Worm (Caenorhabditis elegans) whole organism, late embryonic: ENCODE measurements around the gene rps-5.
A peak's percentile ranks its signal among the peaks of the same experiment; 100 is the strongest.

Experiments used
- C38D4.7 ChIP-seq: fragments of 200-800 bp; sonication (Bioruptor generic); optimal IDR thresholded peaks from 2 replicates; lab custom pipeline; 2018; ENCODE audit warnings: mild to moderate bottlenecking, missing genetic modification characterization, moderate library complexity, missing compliant biosample characterization
- F13H6.1 ChIP-seq: sonication (generic microtip); optimal IDR thresholded peaks from 2 replicates; lab custom pipeline; 2016; ENCODE audit warnings: missing genetic modification characterization, missing compliant biosample characterization
- K02D7.2 ChIP-seq: sonication (generic microtip); optimal IDR thresholded peaks from 2 replicates; lab custom pipeline; 2017; ENCODE audit warnings: mild to moderate bottlenecking, missing genetic modification characterization, missing compliant biosample characterization
- K09A11.1 ChIP-seq: sonication (generic microtip); optimal IDR thresholded peaks from 2 replicates; lab custom pipeline; 2017; ENCODE audit warnings: antibody characterized with exemption, mild to moderate bottlenecking, missing genetic modification characterization, missing compliant biosample characterization; ENCODE audit not compliant: insufficient read depth
- ama-1 ChIP-seq: fragments of 150-350 bp; optimal IDR thresholded peaks from 2 replicates; lab custom pipeline; 2014
- ceh-14 ChIP-seq: sonication (generic microtip); optimal IDR thresholded peaks from 2 replicates; lab custom pipeline; 2016; ENCODE audit warnings: missing genotype, missing genetic modification characterization, missing compliant biosample characterization
- ceh-18 ChIP-seq: sonication (generic microtip); optimal IDR thresholded peaks from 2 replicates; lab custom pipeline; 2016; ENCODE audit warnings: missing genetic modification characterization, missing compliant biosample characterization
- ceh-19 ChIP-seq: fragments of 200-800 bp; sonication (Bioruptor generic); optimal IDR thresholded peaks from 2 replicates; lab custom pipeline; 2018; ENCODE audit warnings: mild to moderate bottlenecking, missing genetic modification characterization, missing compliant biosample characterization
- ceh-30 ChIP-seq: fragments of 150-350 bp; optimal IDR thresholded peaks from 2 replicates; lab custom pipeline; 2014; ENCODE audit warnings: missing biosample characterization, missing genetic modification characterization
- ceh-34 ChIP-seq: sonication (generic microtip); optimal IDR thresholded peaks from 2 replicates; lab custom pipeline; 2016; ENCODE audit warnings: mild to moderate bottlenecking, missing genetic modification characterization, missing compliant biosample characterization
- ceh-45 ChIP-seq: fragments of 200-800 bp; sonication (Bioruptor generic); IDR thresholded peaks from 2 replicates; pipeline ENCODE4 v1.3.6; 2022; ENCODE audit warnings: missing genetic modification reagents, missing genetic modification characterization, missing compliant biosample characterization
- ceh-48 ChIP-seq: sonication (generic microtip); optimal IDR thresholded peaks from 2 replicates; lab custom pipeline; 2016; ENCODE audit warnings: missing genetic modification characterization, inconsistent platforms, missing compliant biosample characterization
- ceh-9 ChIP-seq: sonication (generic microtip); optimal IDR thresholded peaks from 2 replicates; lab custom pipeline; 2016; ENCODE audit warnings: mild to moderate bottlenecking, missing genetic modification characterization, inconsistent platforms, missing compliant biosample characterization
- elt-4 ChIP-seq: sonication (generic microtip); optimal IDR thresholded peaks from 2 replicates; lab custom pipeline; 2016; ENCODE audit warnings: missing genetic modification characterization, missing compliant biosample characterization
- eyg-1 ChIP-seq: sonication (generic microtip); optimal IDR thresholded peaks from 2 replicates; lab custom pipeline; 2016; ENCODE audit warnings: missing genotype, missing genetic modification characterization, missing compliant biosample characterization
- hlh-15 ChIP-seq: sonication (generic microtip); optimal IDR thresholded peaks from 2 replicates; lab custom pipeline; 2016; ENCODE audit warnings: missing genetic modification characterization, missing compliant biosample characterization
- hlh-30 ChIP-seq: sonication (generic microtip); optimal IDR thresholded peaks from 2 replicates; lab custom pipeline; 2017; ENCODE audit warnings: antibody characterized with exemption, missing genetic modification characterization, missing compliant biosample characterization; ENCODE audit not compliant: insufficient read depth
- hlh-6 ChIP-seq: sonication (generic microtip); optimal IDR thresholded peaks from 2 replicates; lab custom pipeline; 2016; ENCODE audit warnings: missing genotype, missing genetic modification characterization, missing compliant biosample characterization
- hlh-8 ChIP-seq: sonication (generic microtip); optimal IDR thresholded peaks from 2 replicates; lab custom pipeline; 2016; ENCODE audit warnings: missing genotype, missing genetic modification characterization, missing compliant biosample characterization
- lin-11 ChIP-seq: fragments of 200-800 bp; sonication (Bioruptor generic); optimal IDR thresholded peaks from 2 replicates; lab custom pipeline; 2018; ENCODE audit warnings: mild to moderate bottlenecking, missing genetic modification characterization, missing compliant biosample characterization
- nfya-1 ChIP-seq: sonication (generic microtip); optimal IDR thresholded peaks from 2 replicates; lab custom pipeline; 2017; ENCODE audit warnings: missing genetic modification characterization, mild to moderate bottlenecking, missing compliant biosample characterization, antibody characterized with exemption, moderate library complexity
- odd-2 ChIP-seq: sonication (generic microtip); optimal IDR thresholded peaks from 2 replicates; lab custom pipeline; 2017; ENCODE audit warnings: antibody characterized with exemption, mild to moderate bottlenecking, missing genetic modification characterization, missing compliant biosample characterization
- pag-3 ChIP-seq: sonication (generic microtip); optimal IDR thresholded peaks from 2 replicates; lab custom pipeline; 2016; ENCODE audit warnings: missing compliant biosample characterization, missing genetic modification characterization, borderline replicate concordance
- pat-9 ChIP-seq: fragments of 200-800 bp; sonication (Bioruptor generic); optimal IDR thresholded peaks from 2 replicates; lab custom pipeline; 2018; ENCODE audit warnings: mild to moderate bottlenecking, missing genetic modification characterization, moderate library complexity, missing compliant biosample characterization
- pros-1 ChIP-seq: fragments of 150-350 bp; optimal IDR thresholded peaks from 2 replicates; lab custom pipeline; 2014; ENCODE audit warnings: missing biosample characterization, missing genetic modification reagents, missing genetic modification characterization
- ref-2 ChIP-seq: sonication (generic microtip); optimal IDR thresholded peaks from 2 replicates; lab custom pipeline; 2016; ENCODE audit warnings: missing genetic modification characterization, missing compliant biosample characterization
- rnt-1 ChIP-seq: sonication (generic microtip); optimal IDR thresholded peaks from 2 replicates; lab custom pipeline; 2016; ENCODE audit warnings: missing genetic modification characterization, missing compliant biosample characterization
- sdc-2 ChIP-seq: sonication (generic microtip); optimal IDR thresholded peaks from 2 replicates; lab custom pipeline; 2016; ENCODE audit warnings: missing genotype, missing genetic modification characterization, missing compliant biosample characterization
- sox-2 ChIP-seq: fragments of 200-800 bp; sonication (Bioruptor generic); IDR thresholded peaks from 2 replicates; pipeline ENCODE4 v1.3.6; 2022; ENCODE audit warnings: missing genetic modification reagents, missing genetic modification characterization, missing compliant biosample characterization
- sox-4 ChIP-seq: sonication (generic microtip); optimal IDR thresholded peaks from 2 replicates; lab custom pipeline; 2017; ENCODE audit warnings: mild to moderate bottlenecking, missing genetic modification characterization, inconsistent platforms, missing compliant biosample characterization
- tbx-2 ChIP-seq: sonication (generic microtip); optimal IDR thresholded peaks from 2 replicates; lab custom pipeline; 2016; ENCODE audit warnings: missing genetic modification characterization, missing compliant biosample characterization
- tbx-7 ChIP-seq: sonication (generic microtip); optimal IDR thresholded peaks from 2 replicates; lab custom pipeline; 2016; ENCODE audit warnings: missing genotype, missing genetic modification characterization, missing compliant biosample characterization
- ttx-3 ChIP-seq: sonication (generic microtip); optimal IDR thresholded peaks from 2 replicates; lab custom pipeline; 2016; ENCODE audit warnings: missing genetic modification reagents, missing genetic modification characterization, missing compliant biosample characterization
- unc-3 ChIP-seq, 2 experiments: fragments of 200-800 bp in 1 of 2; sonication (Bioruptor generic) in 1 of 2; sonication (generic microtip) in 1 of 2; conservative IDR thresholded peaks in 1 of 2; optimal IDR thresholded peaks in 1 of 2; 2 replicates each; pipeline versions ENCODE4 v1.3.6 to Lab custom; 2016 to 2022; ENCODE audit warnings: missing compliant biosample characterization in 2 of 2, missing genetic modification characterization in 2 of 2, missing genetic modification reagents in 1 of 2
- unc-42 ChIP-seq: sonication (generic microtip); optimal IDR thresholded peaks from 2 replicates; lab custom pipeline; 2016; ENCODE audit warnings: missing genotype, missing genetic modification characterization, missing compliant biosample characterization
- unc-86 ChIP-seq: sonication (generic microtip); optimal IDR thresholded peaks from 2 replicates; lab custom pipeline; 2016; ENCODE audit warnings: missing genetic modification characterization, missing compliant biosample characterization

The rps-5 gene

DNA sequence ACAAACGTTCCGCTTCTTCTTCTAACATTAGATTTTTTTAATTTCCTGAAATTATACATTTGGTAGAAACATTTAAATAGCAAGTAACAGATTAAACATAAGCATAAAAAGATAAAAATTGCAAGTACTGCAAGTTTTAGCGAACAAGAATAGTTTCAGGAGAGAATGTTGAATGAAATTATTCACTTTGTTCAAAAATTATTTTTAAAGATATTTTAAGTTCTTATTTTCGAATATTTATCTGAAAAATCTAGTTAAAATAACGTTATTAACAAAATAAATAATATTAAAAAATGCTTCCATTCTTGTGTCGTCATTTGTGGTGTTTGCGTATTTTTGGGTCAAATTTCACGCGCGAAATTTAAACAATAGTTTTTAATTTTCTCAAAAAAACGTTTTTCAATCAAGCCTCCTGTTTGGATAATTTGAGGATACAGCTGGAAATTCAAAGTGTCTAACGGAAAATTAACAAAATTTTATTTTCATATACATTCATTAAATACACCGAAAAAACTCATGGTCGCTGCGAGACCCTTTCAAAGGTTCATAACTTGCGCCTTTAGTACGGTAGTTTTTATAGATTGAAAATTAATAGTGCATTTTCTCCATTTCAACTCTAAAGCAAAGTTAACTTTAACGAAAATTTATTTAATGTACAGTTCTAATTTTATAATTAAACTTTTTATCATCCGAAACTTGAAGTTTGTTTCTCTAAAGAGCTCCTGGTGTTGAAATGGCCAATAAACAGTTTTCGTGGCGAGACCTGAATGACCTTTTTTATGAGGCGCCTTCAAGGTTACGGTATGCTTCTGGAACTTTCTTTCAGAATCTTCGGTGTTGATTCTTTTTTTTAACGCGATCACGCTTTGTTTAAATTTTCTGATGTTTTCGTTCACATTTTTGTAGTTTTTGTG is 31.7 kb upstream of the rps-5 start, which contains the start of gene skih-2:
Gene skih-2 (minus strand): TSS at position 51 of the 914 bp plus-strand sequence.
- TF ChIP-seq tbx-2, result no peak
- TF ChIP-seq ceh-34 (tag; lab: Kevin White, UChicago), result peak; percentile 90
- TF ChIP-seq sox-4, result no peak
- peak; percentile 27 for TF ChIP-seq nfya-1 (tag; lab: Kevin White, UChicago)

DNA sequence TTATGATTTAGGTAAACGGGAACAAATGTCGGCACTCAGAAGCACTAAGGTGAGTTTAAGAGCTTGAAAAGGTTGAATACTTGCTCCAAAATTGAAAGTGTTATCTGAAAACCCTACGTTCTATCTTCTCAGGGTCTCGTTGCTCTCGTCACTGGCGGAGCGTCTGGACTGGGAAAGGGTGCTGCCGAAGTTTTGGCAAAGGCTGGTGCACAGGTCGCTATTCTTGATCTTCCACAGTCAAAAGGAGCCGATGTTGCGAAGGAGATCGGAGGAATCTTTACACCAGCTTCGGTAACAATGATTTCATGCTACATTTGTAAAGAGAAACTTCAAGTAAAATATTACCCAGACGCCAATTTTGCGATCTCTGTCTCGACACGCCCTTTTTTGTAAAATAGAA is 20.4 kb upstream of the rps-5 start, which contains the start of gene ard-1:
Gene ard-1 (plus strand): TSS at position 12 of the 400 bp plus-strand sequence.
- TF ChIP-seq pat-9 (tag; lab: Kevin White, UChicago) (no peak), sox-2 (GFP tag; lab: Robert Waterston, UW) (no peak), pros-1 (no peak), tbx-7 (tag; lab: Kevin White, UChicago) (no peak), unc-42 (tag; lab: Kevin White, UChicago) (no peak), hlh-15 (no peak), ref-2 (tag; lab: Kevin White, UChicago) (no peak), K09A11.1 (no peak), rnt-1 (no peak), ceh-45 (GFP tag; lab: Robert Waterston, UW) (no peak), ceh-14 (tag; lab: Kevin White, UChicago) (no peak), sdc-2 (tag; lab: Kevin White, UChicago) (no peak), ama-1 (lab: Kevin White, UChicago) (no peak), C38D4.7 (no peak), F13H6.1 (tag; lab: Kevin White, UChicago) (no peak), unc-3 (GFP tag; conservative IDR thresholded peaks at IDR 0.05; lab: Robert Waterston, UW) (no peak), unc-3 (tag; optimal IDR thresholded peaks at IDR 0.05; lab: Kevin White, UChicago) (no peak), ceh-9 (no peak), unc-86 (tag; lab: Kevin White, UChicago) (no peak)

DNA sequence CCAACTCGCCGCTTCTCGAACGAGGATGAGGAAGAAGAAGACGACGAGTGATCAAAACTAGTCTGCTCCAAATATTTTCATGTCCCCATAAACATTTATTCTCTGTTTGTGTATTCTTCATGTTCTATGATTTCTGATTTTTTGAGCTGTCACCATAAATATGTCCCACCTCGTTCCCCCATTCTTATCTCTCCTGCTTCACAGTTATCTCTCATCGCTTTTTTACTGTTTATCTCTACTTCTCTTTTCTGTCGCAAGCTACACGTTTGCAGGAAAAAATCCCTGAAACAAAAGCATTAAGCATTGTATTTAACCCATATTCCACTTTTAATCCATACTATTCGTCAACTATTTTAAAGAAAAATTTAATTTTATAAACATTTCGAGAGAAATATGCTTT is 19.9 kb upstream of the rps-5 start:
- no peak for TF ChIP-seq ceh-30 (tag; lab: Kevin White, UChicago)
- TF ChIP-seq ceh-19 (GFP tag; lab: Kevin White, UChicago), result no peak
- no peak for TF ChIP-seq pag-3 (tag; lab: Kevin White, UChicago)
- no peak for TF ChIP-seq eyg-1 (tag; lab: Kevin White, UChicago)
- no peak for TF ChIP-seq ttx-3
- no peak for TF ChIP-seq sdc-2 (tag; lab: Kevin White, UChicago)
- no peak for TF ChIP-seq elt-4
- no peak for TF ChIP-seq F13H6.1 (tag; lab: Kevin White, UChicago)
- no peak for TF ChIP-seq K02D7.2 (tag; lab: Kevin White, UChicago)
- no peak for TF ChIP-seq pat-9 (tag; lab: Kevin White, UChicago)
- TF ChIP-seq ref-2 (tag; lab: Kevin White, UChicago), result no peak
- TF ChIP-seq lin-11, result no peak
- TF ChIP-seq unc-86 (tag; lab: Kevin White, UChicago), result no peak
- TF ChIP-seq hlh-8 (tag; lab: Kevin White, UChicago), result no peak

DNA sequence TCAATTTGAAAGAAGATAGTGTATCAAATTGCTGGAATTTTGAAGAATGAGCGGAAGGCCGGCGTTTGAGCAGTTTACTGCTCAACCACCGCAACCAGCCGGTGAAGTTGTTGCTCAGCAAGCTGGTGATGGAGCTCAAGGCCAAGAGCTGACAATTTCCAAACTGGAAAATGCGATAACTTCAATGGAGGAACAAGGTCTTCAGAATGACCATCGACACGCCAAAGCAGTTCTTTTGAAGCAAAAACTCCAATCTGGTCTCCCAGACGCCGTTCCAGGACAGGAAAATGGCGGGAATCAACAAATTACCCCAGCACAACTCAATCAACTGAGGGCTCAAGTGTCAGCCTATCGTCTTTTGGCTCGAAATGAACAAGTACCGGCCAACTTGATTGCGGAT is 15.2 kb upstream of the rps-5 start:
- no peak for TF ChIP-seq ttx-3
- no peak for TF ChIP-seq ama-1 (lab: Kevin White, UChicago)
- no peak for TF ChIP-seq ceh-48
- TF ChIP-seq elt-4, result no peak
- TF ChIP-seq hlh-6 (tag; lab: Kevin White, UChicago), result no peak
- TF ChIP-seq C38D4.7, result no peak
- TF ChIP-seq lin-11, result no peak
- TF ChIP-seq eyg-1 (tag; lab: Kevin White, UChicago), result no peak
- no peak for TF ChIP-seq hlh-30 (tag; lab: Kevin White, UChicago)
- no peak for TF ChIP-seq F13H6.1 (tag; lab: Kevin White, UChicago)
- TF ChIP-seq ceh-18 (tag; lab: Kevin White, UChicago), result no peak
- no peak for TF ChIP-seq odd-2 (tag; lab: Kevin White, UChicago)
